Fruit fly (Drosophila melanogaster): Measurements from ENCODE around the gene CG31949.

dm6 chr2L:2252241-2252640 lies 47.7 kb upstream of the CG31949 start, which contains the start of gene CG17239:
- TF ChIP-seq OdsH (GFP tag; optimal IDR thresholded peaks at IDR 0.05) (no peak), CG8319 (GFP tag; optimal IDR thresholded peaks at IDR 0.05) (no peak), acj6 (GFP tag; optimal IDR thresholded peaks at IDR 0.05) (no peak), Lpt (GFP tag; optimal IDR thresholded peaks at IDR 0.05) (no peak), Hr39 (GFP tag; optimal IDR thresholded peaks at IDR 0.05) (no peak), CG11294 (GFP tag; IDR thresholded peaks at IDR 0.05) (no peak), net (GFP tag; optimal IDR thresholded peaks at IDR 0.05) (no peak), Hr38 (GFP tag; optimal IDR thresholded peaks at IDR 0.05) (no peak), fkh (GFP tag; optimal IDR thresholded peaks at IDR 0.05) (no peak), CG9139 (GFP tag; optimal IDR thresholded peaks at IDR 0.05) (no peak), CG32006 (GFP tag; optimal IDR thresholded peaks at IDR 0.05) (no peak), CG15336 (GFP tag; IDR thresholded peaks at IDR 0.05) (no peak)

All from whole organism, prepupa.